ENCODE assay signal across 2 worm cellular contexts in the genomic region with DNA sequence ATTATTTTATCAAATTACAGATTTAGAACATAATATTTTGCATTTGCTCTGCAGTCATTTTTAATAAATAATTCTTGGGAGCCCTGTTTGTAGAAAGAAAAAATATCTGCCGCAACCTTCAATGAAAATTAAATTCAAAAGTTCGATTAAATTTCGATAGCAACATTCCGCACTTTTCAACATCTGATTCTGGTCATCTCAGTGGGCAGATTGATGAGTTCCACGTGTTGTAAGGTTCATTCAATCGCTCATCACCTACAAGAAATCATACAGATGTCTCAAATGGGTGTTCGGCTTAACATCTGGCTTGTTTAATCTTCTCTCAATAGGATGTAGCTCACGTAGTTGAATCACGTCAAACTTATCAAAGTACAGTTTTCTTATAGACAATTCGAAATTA.
A peak's percentile ranks its signal among the peaks of the same experiment; 100 is the strongest.
TF ChIP-seq lines count a peak whose summit lies in the region.

No protein-coding gene starts in this region.

TF ChIP-seq in whole organism, L1 larva, 84 proteins besides CTCF, POLR2A, EP300 and RAD21:
- TF ChIP-seq ceh-88 (GFP tag; IDR thresholded peaks at IDR 0.05; lab: Robert Waterston, UW): no peak
- peak; percentile 92 for TF ChIP-seq fkh-4 (tag; optimal IDR thresholded peaks at IDR 0.05; lab: Kevin White, UChicago; ENCODE audit: borderline replicate concordance)
- TF ChIP-seq dsc-1 (tag; optimal IDR thresholded peaks at IDR 0.05; lab: Kevin White, UChicago): peak; percentile 98

TF ChIP-seq in whole organism, late embryonic, 69 proteins besides CTCF, POLR2A, EP300 and RAD21:
- TF ChIP-seq ceh-22 (tag; optimal IDR thresholded peaks at IDR 0.05; lab: Kevin White, UChicago) (no peak), hlh-8 (tag; optimal IDR thresholded peaks at IDR 0.05; lab: Kevin White, UChicago) (peak; percentile 15), sdc-2 (tag; optimal IDR thresholded peaks at IDR 0.05; lab: Kevin White, UChicago) (no peak), syd-9 (tag; optimal IDR thresholded peaks at IDR 0.05; lab: Kevin White, UChicago) (no peak)
